Worm (Caenorhabditis elegans) whole organism, L2 larva: ENCODE data around the gene F15A4.2.

Source experiments
- C34F6.9 ChIP-seq: fragments of 150-350 bp; optimal IDR thresholded peaks from 2 replicates; lab custom pipeline; 2014; ENCODE audit warnings: missing biosample characterization, missing genetic modification characterization
- R02D3.7 ChIP-seq: fragments of 150-350 bp; optimal IDR thresholded peaks from 2 replicates; lab custom pipeline; 2014; ENCODE audit warnings: missing biosample characterization, missing genetic modification characterization
- ZK546.5 ChIP-seq: sonication (generic microtip); optimal IDR thresholded peaks from 2 replicates; lab custom pipeline; 2017; ENCODE audit warnings: missing biosample characterization, missing genetic modification characterization
- alr-1 ChIP-seq: fragments of 150-350 bp; optimal IDR thresholded peaks from 2 replicates; lab custom pipeline; 2014; ENCODE audit warnings: missing biosample characterization, missing genetic modification characterization
- ama-1 ChIP-seq: fragments of 150-350 bp; optimal IDR thresholded peaks from 2 replicates; lab custom pipeline; 2018; ENCODE audit warnings: inconsistent platforms
- ceh-16 ChIP-seq: fragments of 150-350 bp; optimal IDR thresholded peaks from 2 replicates; lab custom pipeline; 2014; ENCODE audit warnings: missing biosample characterization, missing genetic modification characterization
- crh-2 ChIP-seq: sonication (generic microtip); optimal IDR thresholded peaks from 2 replicates; lab custom pipeline; 2017; ENCODE audit warnings: missing biosample characterization, missing genetic modification characterization
- elt-3 ChIP-seq: sonication (generic microtip); optimal IDR thresholded peaks from 2 replicates; lab custom pipeline; 2017; ENCODE audit warnings: missing biosample characterization, missing genetic modification characterization
- gmeb-1 ChIP-seq: fragments of 150-350 bp; optimal IDR thresholded peaks from 2 replicates; lab custom pipeline; 2014; ENCODE audit warnings: missing biosample characterization, missing genetic modification characterization
- lin-13 ChIP-seq: fragments of 150-350 bp; optimal IDR thresholded peaks from 2 replicates; lab custom pipeline; 2014; ENCODE audit warnings: missing biosample characterization, missing genetic modification reagents, missing genetic modification characterization
- lin-39 ChIP-seq: fragments of 150-350 bp; optimal IDR thresholded peaks from 2 replicates; lab custom pipeline; 2014; ENCODE audit warnings: missing biosample characterization, missing genetic modification reagents, missing genetic modification characterization
- nhr-11 ChIP-seq: fragments of 150-350 bp; optimal IDR thresholded peaks from 2 replicates; lab custom pipeline; 2014; ENCODE audit warnings: missing biosample characterization, missing genetic modification characterization
- nhr-129 ChIP-seq: fragments of 150-350 bp; optimal IDR thresholded peaks from 2 replicates; lab custom pipeline; 2014; ENCODE audit warnings: missing biosample characterization, missing genetic modification characterization
- nhr-21 ChIP-seq: fragments of 150-350 bp; optimal IDR thresholded peaks from 2 replicates; lab custom pipeline; 2014; ENCODE audit warnings: missing biosample characterization, missing genetic modification characterization
- nhr-237 ChIP-seq: fragments of 150-350 bp; optimal IDR thresholded peaks from 2 replicates; lab custom pipeline; 2014; ENCODE audit warnings: missing biosample characterization, missing genetic modification characterization
- nhr-6 ChIP-seq: fragments of 150-350 bp; optimal IDR thresholded peaks from 2 replicates; lab custom pipeline; 2014; ENCODE audit warnings: missing biosample characterization, missing genetic modification characterization
- nhr-77 ChIP-seq: fragments of 150-350 bp; optimal IDR thresholded peaks from 2 replicates; lab custom pipeline; 2014; ENCODE audit warnings: missing biosample characterization, missing genetic modification characterization
- snpc-4 ChIP-seq: fragments of 150-350 bp; optimal IDR thresholded peaks from 2 replicates; lab custom pipeline; 2014; ENCODE audit warnings: missing biosample characterization, missing genetic modification characterization
- unc-39 ChIP-seq: fragments of 150-350 bp; optimal IDR thresholded peaks from 2 replicates; lab custom pipeline; 2014; ENCODE audit warnings: missing biosample characterization, missing genetic modification characterization
- unc-62 ChIP-seq: fragments of 150-350 bp; optimal IDR thresholded peaks from 2 replicates; lab custom pipeline; 2014; ENCODE audit warnings: missing biosample characterization, missing genetic modification reagents, missing genetic modification characterization
- ztf-11 ChIP-seq: sonication (generic microtip); optimal IDR thresholded peaks from 2 replicates; lab custom pipeline; 2017; ENCODE audit warnings: missing biosample characterization, missing genetic modification characterization

Gene F15A4.2

ce11 chrII:12508650-12509049, 46.3 kb downstream of the F15A4.2 start, which contains the start of gene srh-67:
Gene srh-67, plus strand, starts transcription at chrII:12508950.
- no peak for TF ChIP-seq unc-62 (GFP tag; lab: Kevin White, UChicago)
- no peak for TF ChIP-seq ZK546.5
- TF ChIP-seq crh-2 (tag; lab: Kevin White, UChicago), result no peak
- no peak for TF ChIP-seq ztf-11 (tag; lab: Kevin White, UChicago)
- TF ChIP-seq nhr-237 (tag; lab: Kevin White, UChicago), result no peak
- TF ChIP-seq ceh-16, result no peak
- no peak for TF ChIP-seq gmeb-1 (tag; lab: Kevin White, UChicago)
- TF ChIP-seq alr-1 (tag; lab: Kevin White, UChicago), result no peak
- no peak for TF ChIP-seq ama-1 (lab: Kevin White, UChicago)
- no peak for TF ChIP-seq lin-39
- TF ChIP-seq nhr-6 (tag; lab: Kevin White, UChicago), result no peak
- TF ChIP-seq snpc-4 (tag; lab: Kevin White, UChicago), result no peak
- no peak for TF ChIP-seq lin-13
- TF ChIP-seq R02D3.7 (tag; lab: Kevin White, UChicago), result no peak
- no peak for TF ChIP-seq nhr-129 (tag; lab: Kevin White, UChicago)
- TF ChIP-seq elt-3, result no peak
- TF ChIP-seq nhr-11 (tag; lab: Kevin White, UChicago), result no peak
- TF ChIP-seq C34F6.9 (tag; lab: Kevin White, UChicago), result no peak

ce11 chrII:12511866-12512265, 49.5 kb downstream of the F15A4.2 start, which contains the start of gene srh-73:
Gene srh-73, plus strand, starts transcription at chrII:12512166.
- TF ChIP-seq nhr-77 (no peak), unc-39 (tag; lab: Kevin White, UChicago) (no peak), nhr-21 (tag; lab: Kevin White, UChicago) (no peak), nhr-129 (tag; lab: Kevin White, UChicago) (no peak)
